Fruit fly (Drosophila melanogaster): Measurements from ENCODE around the gene Pde9.

Gene Pde9

DNA sequence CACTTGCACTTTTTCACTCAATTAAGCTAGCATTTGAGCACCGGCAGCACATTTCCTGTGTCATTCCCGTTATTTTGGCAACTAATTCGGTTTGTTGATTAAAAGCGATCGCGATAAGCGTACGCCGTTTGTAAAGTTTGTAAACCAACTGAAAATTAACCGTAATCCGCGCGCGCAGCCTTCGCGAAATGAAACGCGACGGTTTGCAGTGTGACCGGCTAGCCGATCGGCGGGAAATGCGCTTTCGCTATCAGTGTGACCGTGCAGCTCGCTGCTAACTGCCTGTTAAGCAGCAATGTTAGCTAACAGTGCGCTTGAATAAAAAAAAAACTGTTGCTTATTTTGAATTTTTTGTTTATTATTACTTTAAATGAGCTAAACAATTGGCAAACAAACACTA, at the start of gene Pde9:
Gene Pde9 (minus strand): TSS at position 178 of the 400 bp plus-strand sequence.
- no peak for TF ChIP-seq noc (tag; optimal IDR thresholded peaks at IDR 0.05)

DNA sequence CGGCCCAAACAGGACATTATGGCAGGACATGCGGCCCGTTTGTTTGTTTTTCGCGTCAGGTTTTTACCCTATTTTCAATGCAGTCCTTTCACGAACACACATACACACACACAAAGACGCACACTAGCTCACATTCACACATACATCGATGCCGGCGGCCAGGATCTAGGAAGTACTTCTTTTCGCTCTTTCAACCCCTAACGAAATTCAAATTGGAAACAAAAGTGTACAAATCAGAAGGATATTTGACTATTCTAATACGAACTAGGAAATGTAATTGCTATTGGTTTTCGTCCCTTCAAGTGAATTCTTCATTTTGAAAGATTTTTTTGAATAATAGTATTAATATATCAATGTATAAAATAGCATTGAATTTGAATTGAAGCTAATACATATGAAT, 43.3 kb upstream of the Pde9 start:
- no peak for TF ChIP-seq noc (tag; optimal IDR thresholded peaks at IDR 0.05)

DNA sequence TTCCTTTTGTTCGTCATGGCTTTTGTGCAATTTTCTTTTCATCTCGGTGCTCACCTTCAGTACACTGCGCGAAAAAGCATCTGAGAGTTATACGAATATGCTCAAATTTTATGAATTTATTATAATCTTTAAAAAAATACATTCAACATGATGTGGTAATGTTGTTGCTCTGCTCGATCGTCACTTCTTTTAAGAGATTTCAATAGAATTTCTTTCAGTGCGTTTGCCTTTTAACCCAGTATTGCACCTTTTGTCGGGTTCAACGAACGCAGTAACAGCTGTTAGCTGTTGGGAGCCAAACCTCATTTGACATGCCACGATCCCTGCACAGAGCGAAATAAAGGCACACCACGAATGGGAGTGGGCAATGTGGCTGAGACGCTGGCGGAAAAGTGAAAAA, 42.8 kb upstream of the Pde9 start:
- no peak for TF ChIP-seq noc (tag; optimal IDR thresholded peaks at IDR 0.05)

DNA sequence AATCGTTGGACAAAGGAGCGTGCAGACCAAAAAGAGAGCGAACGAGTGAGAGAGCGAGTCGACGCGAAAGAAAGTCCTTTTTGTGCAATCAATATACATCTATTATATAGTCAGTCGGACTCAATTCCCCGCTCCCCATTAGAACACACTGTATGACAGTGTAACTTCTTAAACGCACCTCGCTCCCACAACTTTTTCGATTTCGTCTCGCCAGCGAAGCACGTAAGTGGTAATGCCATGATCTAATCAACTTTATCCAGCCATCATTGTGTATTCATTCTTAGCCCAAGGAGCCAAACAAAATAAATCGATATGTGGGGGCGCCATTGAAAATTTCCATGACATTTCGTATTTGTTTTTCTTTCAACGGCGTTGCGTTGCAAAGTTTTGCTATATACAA, 41.9 kb upstream of the Pde9 start:
- TF ChIP-seq noc (tag; optimal IDR thresholded peaks at IDR 0.05): no peak

DNA sequence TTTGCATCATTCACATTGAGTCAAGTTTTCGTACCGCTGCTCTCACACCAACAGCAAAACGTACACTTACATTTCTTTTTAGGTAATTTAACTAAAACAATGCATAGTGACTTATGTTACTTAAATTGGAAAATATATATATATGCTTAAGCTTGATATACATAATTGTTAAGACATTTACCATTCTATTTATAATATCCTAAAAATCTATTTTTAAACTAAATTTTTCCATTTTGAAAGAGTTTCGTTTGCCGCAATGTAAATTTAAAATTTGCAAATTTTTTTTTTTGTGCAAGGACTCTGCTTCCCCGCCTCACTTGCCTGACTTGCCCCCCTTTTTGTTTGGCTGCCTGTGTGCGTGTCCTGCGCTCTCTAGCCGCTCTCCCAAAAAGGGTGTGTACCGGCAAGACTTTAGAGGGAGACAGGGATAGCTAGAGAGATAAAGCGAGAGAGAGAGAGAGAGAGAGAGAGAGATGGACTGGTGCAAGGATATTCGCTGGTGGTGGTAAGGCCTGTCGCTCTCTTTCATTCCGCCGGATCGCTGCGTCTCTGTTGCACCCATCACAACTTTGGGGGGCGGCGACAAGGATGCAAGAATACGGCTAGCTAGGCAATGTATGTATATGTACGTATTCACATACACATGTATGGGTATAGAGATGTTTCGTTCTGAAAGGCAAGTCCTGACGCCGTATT, 40.8 kb upstream of the Pde9 start:
- TF ChIP-seq noc (tag; optimal IDR thresholded peaks at IDR 0.05): no peak

DNA sequence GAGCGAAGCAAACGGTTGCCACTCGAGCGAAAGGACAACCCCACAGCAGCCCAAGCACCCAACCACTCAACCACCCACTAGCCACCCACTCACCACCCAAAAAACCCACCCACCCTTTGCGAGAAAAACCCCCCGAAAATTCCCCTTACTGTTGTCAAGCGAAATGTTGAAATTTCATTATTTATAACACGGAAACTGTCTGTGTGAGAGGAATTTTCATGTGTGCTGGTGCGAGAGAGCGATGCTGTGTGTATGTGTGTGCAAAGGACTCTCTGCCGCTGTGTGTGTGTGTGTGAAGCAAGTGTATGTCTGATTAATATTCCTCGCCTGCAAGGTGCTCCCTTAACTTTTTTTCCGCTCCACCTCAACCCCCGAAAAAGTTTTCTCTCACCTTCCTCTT, 32.7 kb upstream of the Pde9 start:
- TF ChIP-seq noc (tag; optimal IDR thresholded peaks at IDR 0.05): no peak

DNA sequence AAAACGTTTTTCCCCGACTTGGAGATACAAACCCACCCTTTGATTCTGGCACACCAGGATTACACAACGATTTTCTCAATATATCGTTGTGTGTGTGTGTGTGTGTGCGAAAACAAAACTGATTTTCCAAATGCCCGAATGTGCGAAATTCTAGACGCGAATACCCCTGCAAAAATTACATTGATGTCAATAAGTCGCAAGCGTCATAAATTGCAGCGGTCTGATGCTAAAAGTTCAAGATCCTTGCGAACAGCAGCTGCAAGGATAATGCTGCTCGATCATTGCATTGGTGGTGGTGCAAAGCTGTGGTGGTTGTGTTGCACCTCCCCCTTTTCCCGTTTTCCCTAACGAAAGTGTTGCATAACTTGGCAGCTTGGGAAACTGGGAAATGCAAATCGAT, 30.5 kb upstream of the Pde9 start:
- TF ChIP-seq noc (tag; optimal IDR thresholded peaks at IDR 0.05): no peak

DNA sequence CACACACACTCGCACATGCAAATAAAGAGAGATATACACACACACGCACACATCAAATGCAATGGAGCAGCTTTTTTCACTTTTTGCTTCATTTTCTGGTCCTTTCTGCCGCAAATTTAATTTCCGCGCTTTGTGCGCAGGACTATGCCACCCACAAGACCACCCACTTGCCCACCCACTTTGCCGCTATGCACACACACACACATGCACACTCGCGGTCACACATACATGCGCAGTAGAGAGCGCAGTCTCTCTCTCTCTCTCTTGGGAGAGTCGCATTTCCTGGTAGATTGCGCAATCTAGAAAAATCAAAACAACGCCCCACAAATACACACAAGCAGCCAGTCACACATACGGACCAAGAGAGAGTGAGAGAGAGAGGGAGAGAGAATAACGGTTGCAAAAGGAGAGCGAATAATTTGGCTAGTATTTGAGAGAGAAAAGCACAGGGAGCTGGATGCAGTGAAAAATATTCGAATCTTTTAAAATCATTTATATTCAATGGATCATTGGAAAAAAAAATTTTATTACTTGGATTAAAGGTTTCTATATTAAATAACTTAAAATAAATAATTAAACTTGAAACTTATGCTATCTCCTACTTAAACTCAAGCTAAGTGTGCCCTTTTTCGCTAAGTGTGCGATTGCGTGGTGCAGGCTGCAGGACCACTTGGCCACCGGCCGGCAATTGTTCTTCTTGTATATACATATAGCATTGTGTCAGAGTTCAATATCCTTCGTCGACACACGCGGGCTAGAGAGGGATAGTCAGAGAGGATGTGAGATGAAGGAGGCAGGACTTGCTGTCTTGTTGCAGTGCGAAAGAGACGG, 28.5 kb upstream of the Pde9 start:
- no peak for TF ChIP-seq noc (tag; optimal IDR thresholded peaks at IDR 0.05)

DNA sequence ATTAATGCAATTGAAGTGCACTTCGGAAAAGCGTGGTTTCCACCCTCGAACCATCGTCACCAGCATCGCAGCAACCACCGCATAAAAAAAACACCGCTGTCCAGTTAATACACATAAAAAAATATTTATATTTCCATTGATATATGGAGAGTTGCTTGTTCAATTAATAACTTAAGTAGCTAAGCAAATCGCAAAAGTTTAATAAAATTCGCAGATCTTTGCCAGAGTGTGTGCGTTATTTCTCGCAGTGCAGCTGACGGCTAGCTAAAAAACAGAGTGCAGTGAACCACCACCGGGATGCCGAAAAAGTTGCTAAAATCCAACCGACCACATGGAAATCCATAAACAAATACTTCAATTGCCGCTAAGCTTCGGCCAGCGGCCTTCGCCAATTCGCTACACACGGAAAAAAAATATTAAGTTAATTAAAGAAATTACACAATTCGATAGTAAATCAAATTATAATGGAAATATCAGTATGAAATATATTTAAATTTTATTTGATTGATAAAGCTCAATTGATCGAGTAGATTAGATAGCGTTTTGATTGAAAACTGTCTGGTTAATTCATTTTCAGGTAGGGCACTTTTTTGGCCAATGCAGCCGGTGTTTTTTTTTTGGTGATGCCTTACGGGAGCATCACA, 26.3 kb upstream of the Pde9 start:
- no peak for TF ChIP-seq noc (tag; optimal IDR thresholded peaks at IDR 0.05)

DNA sequence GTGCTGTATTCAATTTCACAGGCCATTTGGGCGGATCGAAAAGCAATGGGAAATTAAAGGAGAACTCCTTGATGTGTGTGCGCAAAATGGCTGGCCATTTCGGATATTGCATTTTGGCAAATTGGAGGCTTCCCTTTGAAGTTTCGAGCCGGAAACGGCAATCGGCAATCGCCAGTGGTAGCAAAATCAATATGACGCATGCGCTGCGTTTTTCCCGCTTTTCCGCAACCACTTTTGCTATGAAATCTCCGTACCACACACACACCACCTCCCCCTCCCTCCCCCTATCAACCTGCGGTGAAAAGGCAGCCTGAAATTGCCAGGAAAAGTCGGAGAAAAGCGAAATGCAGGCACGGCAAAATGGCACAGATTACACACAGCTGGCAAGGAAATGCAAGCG, 25.2 kb upstream of the Pde9 start:
- no peak for TF ChIP-seq noc (tag; optimal IDR thresholded peaks at IDR 0.05)

DNA sequence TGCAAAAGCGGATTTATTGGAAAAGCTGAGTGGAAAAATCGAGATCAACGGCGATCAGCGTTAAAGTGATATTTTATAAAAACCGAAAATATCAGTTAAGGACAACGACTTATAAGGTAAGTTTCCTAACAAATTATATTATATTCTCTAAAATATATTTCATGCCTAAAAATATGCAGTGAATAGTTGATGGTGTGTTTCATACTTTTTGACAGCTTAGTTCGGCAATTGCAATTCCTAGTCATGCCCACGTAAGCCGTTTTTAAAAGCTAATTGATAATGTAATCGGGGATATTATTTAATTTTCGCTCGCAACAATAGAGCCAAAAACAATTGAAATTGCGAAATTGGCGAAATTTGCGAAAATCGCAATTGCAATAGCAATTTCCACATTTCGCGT, 22.5 kb upstream of the Pde9 start:
- TF ChIP-seq noc (tag; optimal IDR thresholded peaks at IDR 0.05): no peak

DNA sequence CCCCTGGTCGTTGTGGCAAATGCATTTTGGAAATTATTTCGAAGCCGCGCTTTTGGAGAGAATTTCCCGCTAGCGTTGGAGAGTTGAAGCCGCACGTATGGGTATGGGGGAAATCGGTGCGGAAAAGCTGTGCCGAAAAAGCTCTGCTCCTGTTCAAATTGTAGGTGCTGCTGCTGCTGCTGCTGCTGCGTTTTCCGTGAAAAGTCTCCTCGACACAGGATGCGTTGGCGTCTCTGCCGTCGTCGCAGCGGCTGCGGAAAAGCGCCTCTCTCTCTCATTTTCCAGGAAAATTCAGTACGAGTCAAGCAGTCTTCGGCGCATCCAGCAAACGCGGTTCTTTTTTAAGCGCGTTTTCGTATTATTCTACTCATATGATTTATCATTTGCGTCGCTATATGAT, 20.1 kb upstream of the Pde9 start, which contains the start of gene fne:
Gene fne (plus strand): TSS at position 301 of the 400 bp plus-strand sequence.
- no peak for TF ChIP-seq noc (tag; optimal IDR thresholded peaks at IDR 0.05)

DNA sequence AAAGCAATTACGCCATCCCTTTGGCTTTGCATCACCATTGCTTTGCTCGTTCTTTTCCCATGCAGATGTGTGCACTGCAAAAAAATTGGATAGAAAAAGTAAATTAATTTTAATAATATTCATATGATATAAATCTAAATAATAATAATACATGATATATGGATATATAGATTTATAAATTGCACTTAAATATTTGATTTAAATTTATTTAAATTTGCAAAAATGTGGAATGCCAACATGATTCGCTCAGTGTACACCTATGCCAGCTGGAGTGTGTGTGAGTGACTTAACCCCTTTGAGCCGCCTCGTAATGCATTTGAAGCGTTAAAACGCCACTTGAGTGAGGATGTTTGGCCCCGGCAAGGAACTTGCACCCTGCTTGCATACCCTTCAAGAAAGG, 16.6 kb upstream of the Pde9 start:
- TF ChIP-seq noc (tag; optimal IDR thresholded peaks at IDR 0.05): no peak

DNA sequence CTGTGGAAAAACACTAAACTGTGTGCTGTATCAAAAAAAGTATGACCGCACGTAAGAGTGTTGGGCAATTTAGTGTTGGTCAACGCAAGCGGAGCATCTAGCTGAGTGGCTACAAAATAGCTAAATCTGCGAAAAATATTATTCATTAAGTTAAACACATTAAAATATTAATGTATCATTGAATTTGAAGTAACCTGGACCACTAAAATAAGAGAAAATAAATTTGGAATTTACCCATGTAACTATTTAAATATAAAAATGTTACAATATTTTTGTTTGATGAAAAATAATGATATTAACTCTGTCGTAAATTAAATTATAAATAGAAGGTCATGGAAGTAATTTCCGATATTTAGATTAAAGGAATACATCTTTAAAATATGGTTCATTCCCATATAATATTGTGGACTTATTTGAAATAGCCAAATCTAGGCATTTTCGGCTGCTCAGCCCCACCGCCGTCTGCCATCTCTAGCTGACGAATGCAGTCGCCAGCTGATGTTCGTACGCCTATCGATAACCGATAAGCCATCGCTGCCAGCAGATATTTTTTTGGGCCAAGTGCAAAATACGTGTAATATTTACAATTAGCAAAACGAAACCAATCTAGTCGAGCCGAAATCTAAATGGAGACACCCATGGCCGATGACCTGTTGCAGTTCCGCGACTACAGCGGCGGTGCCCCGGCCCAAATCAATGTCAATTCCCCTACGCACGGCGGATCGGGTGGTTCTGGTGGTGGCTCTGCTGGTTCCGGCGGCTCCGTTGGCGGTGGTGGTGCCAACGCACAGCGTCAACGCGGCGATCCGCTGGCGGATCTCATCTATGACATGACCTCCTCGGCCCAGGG, 12.7 kb upstream of the Pde9 start, which contains the start of the genes Brms1 and CG4645:
Gene Brms1 (minus strand): TSS at position 46 of the 850 bp plus-strand sequence.
Gene CG4645 (plus strand): TSS at position 377 of the 850 bp plus-strand sequence.
- TF ChIP-seq noc (tag; optimal IDR thresholded peaks at IDR 0.05): peak; percentile 49

DNA sequence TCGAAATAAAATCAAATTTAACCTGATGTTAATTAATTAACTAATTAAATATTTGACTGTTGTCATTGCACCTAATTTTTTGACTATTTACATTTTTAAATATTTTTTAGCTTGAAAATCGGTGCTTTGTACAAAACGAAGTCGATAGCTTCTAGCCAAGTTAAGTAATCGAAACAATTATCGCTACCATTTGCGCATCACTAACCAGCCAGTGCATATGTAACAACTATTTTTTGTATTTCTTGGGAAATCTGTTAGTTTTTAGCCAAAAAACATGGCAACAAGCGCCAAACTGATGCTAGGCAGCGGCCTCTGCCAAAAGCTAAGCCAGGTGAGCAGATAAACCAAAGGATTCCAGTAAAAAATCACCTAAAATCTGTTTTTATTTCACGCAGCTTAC, 9.8 kb upstream of the Pde9 start, which contains the start of gene mRpL49:
Gene mRpL49 (plus strand): TSS at position 192 of the 400 bp plus-strand sequence.
- TF ChIP-seq noc (tag; optimal IDR thresholded peaks at IDR 0.05): no peak

Measured in whole organism, larva.